Worm (Caenorhabditis elegans): Measurements from ENCODE around the gene F22F1.3.

F22F1.3 gene

DNA sequence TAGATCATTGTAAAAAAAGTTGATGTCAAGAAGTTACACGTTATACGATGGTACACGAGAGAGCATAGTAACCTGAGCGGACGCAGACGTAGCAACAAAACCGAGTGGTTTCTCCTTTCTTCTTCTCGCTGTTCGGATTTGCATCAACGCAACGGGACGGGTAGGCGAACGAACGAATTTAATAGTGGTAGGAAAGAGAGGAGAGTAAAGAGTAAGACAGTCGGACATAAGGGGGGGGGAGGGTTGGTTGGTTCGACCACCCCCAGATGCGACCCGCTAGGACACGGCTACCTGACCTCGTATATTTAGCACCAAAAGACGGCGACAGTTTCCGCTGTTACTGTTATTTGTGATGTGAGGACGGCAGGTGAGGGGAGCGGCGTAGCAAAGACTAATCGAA is 38.3 kb upstream of the F22F1.3 start:
- TF ChIP-seq mdl-1 (tag; optimal IDR thresholded peaks at IDR 0.05) (no peak), elt-2 (tag; optimal IDR thresholded peaks at IDR 0.05) (no peak), lin-14 (GFP tag; optimal IDR thresholded peaks at IDR 0.05) (peak; percentile 73), blmp-1 (tag; optimal IDR thresholded peaks at IDR 0.05) (peak; percentile 64), sox-4 (tag; optimal IDR thresholded peaks at IDR 0.05) (no peak), ceh-82 (tag; optimal IDR thresholded peaks at IDR 0.05) (no peak), nhr-85 (tag) (peak; percentile 65), lin-39 (tag; optimal IDR thresholded peaks at IDR 0.05) (no peak), pag-3 (tag; optimal IDR thresholded peaks at IDR 0.05; ENCODE audit: borderline replicate concordance, insufficient read depth) (no peak)

DNA sequence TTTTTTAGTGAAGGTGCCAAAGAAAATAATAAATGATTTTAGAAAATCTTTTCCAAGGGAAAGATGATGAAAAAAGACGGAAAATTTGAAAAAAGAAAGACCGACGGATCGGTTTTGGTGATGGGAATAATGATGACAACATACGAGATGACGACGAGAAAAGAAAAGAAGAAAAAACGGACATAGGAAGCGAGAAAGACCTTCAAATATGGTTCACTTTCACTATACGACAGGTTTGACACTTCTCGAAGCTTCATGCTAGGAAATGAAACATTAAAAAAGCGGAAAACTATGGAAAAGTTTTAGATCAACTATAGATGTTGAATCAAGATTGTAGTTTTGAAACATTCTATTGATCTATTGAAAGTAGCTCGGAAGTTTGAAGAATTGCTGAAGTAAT is 37.3 kb upstream of the F22F1.3 start:
- TF ChIP-seq blmp-1 (tag; optimal IDR thresholded peaks at IDR 0.05), result peak; percentile 97
- TF ChIP-seq efl-1 (optimal IDR thresholded peaks at IDR 0.05), result no peak
- no peak for TF ChIP-seq efl-1 (GFP tag; optimal IDR thresholded peaks at IDR 0.05 in 1 of 2)
- TF ChIP-seq nhr-85 (tag), result peak; percentile 74
- TF ChIP-seq aha-1 (tag; optimal IDR thresholded peaks at IDR 0.05), result no peak
- no peak for TF ChIP-seq nhr-76 (tag; optimal IDR thresholded peaks at IDR 0.05)
- TF ChIP-seq lin-14 (GFP tag; optimal IDR thresholded peaks at IDR 0.05), result peak; percentile 28
- TF ChIP-seq egl-27 (tag; optimal IDR thresholded peaks at IDR 0.05), result no peak
- no peak for TF ChIP-seq ama-1 (optimal IDR thresholded peaks at IDR 0.05)
- no peak for TF ChIP-seq sptf-1 (tag; optimal IDR thresholded peaks at IDR 0.05)
- TF ChIP-seq unc-86 (tag; optimal IDR thresholded peaks at IDR 0.05), result no peak
- no peak for TF ChIP-seq hlh-4 (tag; optimal IDR thresholded peaks at IDR 0.05)
- TF ChIP-seq efl-3 (GFP tag; optimal IDR thresholded peaks at IDR 0.05), result no peak
- TF ChIP-seq lin-13 (GFP tag; optimal IDR thresholded peaks at IDR 0.05), result no peak
- no peak for TF ChIP-seq ceh-8 (GFP tag; optimal IDR thresholded peaks at IDR 0.05)
- TF ChIP-seq zag-1 (tag; optimal IDR thresholded peaks at IDR 0.05), result no peak
- TF ChIP-seq egl-13 (tag; optimal IDR thresholded peaks at IDR 0.05), result no peak
- no peak for TF ChIP-seq C34B4.2 (tag; optimal IDR thresholded peaks at IDR 0.05)
- no peak for TF ChIP-seq nhr-237 (tag; optimal IDR thresholded peaks at IDR 0.05)
- no peak for TF ChIP-seq mdl-1 (tag; optimal IDR thresholded peaks at IDR 0.05)

DNA sequence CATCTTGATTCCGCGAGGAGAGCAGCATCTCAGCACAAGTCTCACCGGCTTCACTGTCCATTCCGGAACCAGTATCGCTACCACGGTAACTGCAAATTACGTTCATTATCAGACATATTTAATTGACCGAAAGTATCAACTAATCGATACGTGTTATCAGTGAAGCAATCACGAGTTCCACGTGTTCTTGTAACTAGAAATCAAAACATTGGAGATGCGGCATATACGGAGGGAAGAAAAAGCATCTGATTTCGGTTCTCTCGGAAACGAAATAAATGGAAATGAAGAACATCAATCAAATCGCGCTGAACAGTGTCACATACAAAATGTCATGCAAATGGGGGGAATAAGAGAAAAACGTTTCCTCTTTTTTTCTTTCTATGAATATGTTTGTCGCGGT is 30.3 kb upstream of the F22F1.3 start:
- TF ChIP-seq lin-35 (GFP tag; optimal IDR thresholded peaks at IDR 0.05) (peak in 1 of 2 experiments; percentile 35), lir-3 (tag; optimal IDR thresholded peaks at IDR 0.05; ENCODE audit: poor library complexity) (no peak), tbx-2 (tag; optimal IDR thresholded peaks at IDR 0.05) (no peak), blmp-1 (tag; optimal IDR thresholded peaks at IDR 0.05) (peak; percentile 29), snu-23 (GFP tag; optimal IDR thresholded peaks at IDR 0.05) (no peak), hlh-4 (tag; optimal IDR thresholded peaks at IDR 0.05) (no peak), lin-14 (GFP tag; optimal IDR thresholded peaks at IDR 0.05) (no peak), elt-2 (tag; optimal IDR thresholded peaks at IDR 0.05) (peak; percentile 44), alr-1 (tag; optimal IDR thresholded peaks at IDR 0.05; ENCODE audit: borderline replicate concordance) (no peak)

ce11 chrX:8185037-8185436 is 22.2 kb upstream of the F22F1.3 start, which contains the start of gene C17H11.5:
C17H11.5 (minus strand) TSS chrX:8185137.
- no peak for TF ChIP-seq nhr-85 (tag)
- no peak for TF ChIP-seq dpl-1 (GFP tag; optimal IDR thresholded peaks at IDR 0.05)
- no peak for TF ChIP-seq fkh-4 (tag; optimal IDR thresholded peaks at IDR 0.05; ENCODE audit: borderline replicate concordance)
- TF ChIP-seq blmp-1 (tag; optimal IDR thresholded peaks at IDR 0.05), result no peak
- TF ChIP-seq fkh-8 (tag; optimal IDR thresholded peaks at IDR 0.05), result no peak

ce11 chrX:8181590-8182311 is 18.9 kb upstream of the F22F1.3 start, which contains the start of gene C17H11.4:
C17H11.4 (minus strand) TSS chrX:8181640.
- TF ChIP-seq nhr-85 (tag), result peak; percentile 10

Data from whole organism, L1 larva.